Fruit fly (Drosophila melanogaster) whole organism, embryonic: ENCODE measurements around the gene CG13088.

Experiments
- CG10321 ChIP-seq: fragments of 200-800 bp; sonication (Bioruptor generic); IDR thresholded peaks from 2 replicates; pipeline ENCODE4 v1.3.6; 2022; ENCODE audit warnings: missing biosample characterization, missing genetic modification characterization
- CG10431 ChIP-seq: fragments of 200-800 bp; sonication (Bioruptor generic); optimal IDR thresholded peaks from 3 replicates; lab custom pipeline; 2018; ENCODE audit warnings: missing biosample characterization, mild to moderate bottlenecking, missing genetic modification characterization
- CG10979 ChIP-seq: fragments of 200-800 bp; sonication (Bioruptor generic); optimal IDR thresholded peaks from 2 replicates; lab custom pipeline; 2018; ENCODE audit warnings: missing biosample characterization, mild to moderate bottlenecking, missing genetic modification characterization, moderate library complexity
- CG11696 ChIP-seq: fragments of 200-800 bp; sonication (Bioruptor generic); IDR thresholded peaks from 2 replicates; pipeline ENCODE4 v1.3.6; 2022; ENCODE audit warnings: missing biosample characterization, missing genetic modification characterization
- CG13296 ChIP-seq: fragments of 200-800 bp; sonication (Bioruptor generic); optimal IDR thresholded peaks from 3 replicates; lab custom pipeline; 2018; ENCODE audit warnings: missing biosample characterization, mild to moderate bottlenecking, missing genetic modification characterization
- CG15011 ChIP-seq: fragments of 200-800 bp; sonication (Bioruptor generic); optimal IDR thresholded peaks from 3 replicates; lab custom pipeline; 2018; ENCODE audit warnings: missing biosample characterization, mild to moderate bottlenecking, missing genetic modification characterization
- CG16813 ChIP-seq: fragments of 200-800 bp; sonication (Bioruptor generic); IDR thresholded peaks from 3 replicates; pipeline ENCODE4 v1.3.6; 2022; ENCODE audit warnings: missing biosample characterization, missing genetic modification characterization; ENCODE audit not compliant: partially characterized antibody
- CG16815 ChIP-seq: fragments of 200-800 bp; sonication (Bioruptor generic); optimal IDR thresholded peaks from 3 replicates; lab custom pipeline; 2017; ENCODE audit warnings: missing biosample characterization, mild to moderate bottlenecking, missing genetic modification characterization
- CG18262 ChIP-seq: fragments of 200-800 bp; optimal IDR thresholded peaks from 3 replicates; lab custom pipeline; 2019; ENCODE audit warnings: missing biosample characterization, mild to moderate bottlenecking, missing genetic modification characterization, moderate library complexity
- CG18764 ChIP-seq: fragments of 200-800 bp; sonication (Bioruptor generic); optimal IDR thresholded peaks from 3 replicates; lab custom pipeline; 2016; ENCODE audit warnings: missing biosample characterization, missing genetic modification characterization
- CG2202 ChIP-seq: fragments of 200-800 bp; sonication (Bioruptor generic); optimal IDR thresholded peaks from 2 replicates; lab custom pipeline; 2018; ENCODE audit warnings: missing biosample characterization, mild to moderate bottlenecking, missing genetic modification characterization
- CG2875 ChIP-seq: fragments of 200-800 bp; sonication (Bioruptor generic); optimal IDR thresholded peaks from 2 replicates; lab custom pipeline; 2017; ENCODE audit warnings: missing biosample characterization, mild to moderate bottlenecking, missing genetic modification characterization, missing genetic modification reagents
- CG3407 ChIP-seq: fragments of 200-800 bp; sonication (Bioruptor generic); optimal IDR thresholded peaks from 2 replicates; lab custom pipeline; 2018; ENCODE audit warnings: missing biosample characterization, mild to moderate bottlenecking, missing genetic modification characterization
- CG34376 ChIP-seq: fragments of 200-800 bp; sonication (Bioruptor generic); optimal IDR thresholded peaks from 2 replicates; lab custom pipeline; 2018; ENCODE audit warnings: missing biosample characterization, mild to moderate bottlenecking, missing genetic modification characterization
- CG4360 ChIP-seq: fragments of 200-800 bp; sonication (Bioruptor generic); IDR thresholded peaks from 2 replicates; pipeline ENCODE4 v1.3.6; 2022; ENCODE audit warnings: missing biosample characterization, missing genetic modification characterization
- CG43689 ChIP-seq: fragments of 200-800 bp; sonication (Bioruptor generic); IDR thresholded peaks from 2 replicates; pipeline ENCODE4 v1.3.6; 2022; ENCODE audit warnings: missing biosample characterization, missing genetic modification characterization
- CG5180 ChIP-seq: fragments of 200-800 bp; sonication (Bioruptor generic); optimal IDR thresholded peaks from 3 replicates; lab custom pipeline; 2017; ENCODE audit warnings: missing biosample characterization, missing genetic modification characterization, mild to moderate bottlenecking, moderate library complexity, missing genetic modification reagents
- CG5953 ChIP-seq: fragments of 200-800 bp; sonication (Bioruptor generic); IDR thresholded peaks from 2 replicates; pipeline ENCODE4 v1.3.6; 2022; ENCODE audit warnings: missing biosample characterization, missing genetic modification characterization
- CG6791 ChIP-seq: fragments of 200-800 bp; sonication (Bioruptor generic); IDR thresholded peaks from 3 replicates; pipeline ENCODE4 v1.3.6; 2022; ENCODE audit warnings: missing biosample characterization, missing genetic modification characterization; ENCODE audit not compliant: partially characterized antibody
- CG7745 ChIP-seq: fragments of 200-800 bp; sonication (Bioruptor generic); optimal IDR thresholded peaks from 2 replicates; lab custom pipeline; 2018; ENCODE audit warnings: missing biosample characterization, mild to moderate bottlenecking, missing genetic modification characterization, moderate library complexity
- CG8478 ChIP-seq: fragments of >200 bp; optimal IDR thresholded peaks from 2 replicates; lab custom pipeline; 2018
- CG9817 ChIP-seq: fragments of 200-800 bp; sonication (Bioruptor generic); optimal IDR thresholded peaks from 2 replicates; lab custom pipeline; 2018; ENCODE audit warnings: missing biosample characterization, mild to moderate bottlenecking, missing genetic modification characterization, moderate library complexity
- CkIIα-i1 ChIP-seq: fragments of 200-800 bp; sonication (Bioruptor generic); IDR thresholded peaks from 2 replicates; pipeline ENCODE4 v1.3.6; 2022; ENCODE audit warnings: missing biosample characterization, missing genetic modification characterization
- CoRest ChIP-seq: fragments of 200-800 bp; sonication (Bioruptor generic); optimal IDR thresholded peaks from 3 replicates; lab custom pipeline; 2018; ENCODE audit warnings: missing biosample characterization, mild to moderate bottlenecking, missing genetic modification characterization, moderate library complexity
- Dek ChIP-seq: fragments of 200-800 bp; sonication (Bioruptor generic); optimal IDR thresholded peaks from 3 replicates; lab custom pipeline; 2019; ENCODE audit warnings: missing biosample characterization, mild to moderate bottlenecking, missing genetic modification characterization, moderate library complexity
- HmgZ ChIP-seq: fragments of 200-800 bp; sonication (Bioruptor generic); optimal IDR thresholded peaks from 2 replicates; lab custom pipeline; 2018; ENCODE audit warnings: missing biosample characterization, mild to moderate bottlenecking, missing genetic modification characterization
- Hmr ChIP-seq: fragments of 200-800 bp; sonication (Bioruptor generic); optimal IDR thresholded peaks from 3 replicates; lab custom pipeline; 2017; ENCODE audit warnings: mild to moderate bottlenecking, missing biosample characterization, missing genetic modification reagents, missing genetic modification characterization
- Hr78 ChIP-seq, 2 experiments: fragments of 200-800 bp in 1 of 2; fragments of >200 bp in 1 of 2; sonication (Bioruptor generic) in 1 of 2; optimal IDR thresholded peaks; 2 replicates each; lab custom pipeline; 2017 to 2019; ENCODE audit warnings: missing biosample characterization in 2 of 2, missing genetic modification characterization in 2 of 2, mild to moderate bottlenecking in 1 of 2, moderate library complexity in 1 of 2
- MTF-1 ChIP-seq: fragments of 200-800 bp; sonication (Bioruptor generic); optimal IDR thresholded peaks from 2 replicates; lab custom pipeline; 2018; ENCODE audit warnings: missing biosample characterization, mild to moderate bottlenecking, missing genetic modification characterization, borderline replicate concordance
- Ptx1 ChIP-seq: fragments of 200-800 bp; sonication (Bioruptor generic); IDR thresholded peaks from 2 replicates; pipeline ENCODE4 v1.3.6; 2022; ENCODE audit warnings: missing biosample characterization, missing genetic modification characterization
- Xrp1 ChIP-seq: fragments of 200-800 bp; sonication (Bioruptor generic); IDR thresholded peaks from 2 replicates; pipeline ENCODE4 v1.3.6; 2022; ENCODE audit warnings: missing biosample characterization, missing genetic modification characterization
- ash1 ChIP-seq: fragments of 200-800 bp; sonication (Bioruptor generic); optimal IDR thresholded peaks from 2 replicates; lab custom pipeline; 2018; ENCODE audit warnings: missing biosample characterization, mild to moderate bottlenecking, missing genetic modification characterization
- bowl ChIP-seq: fragments of 200-800 bp; sonication (Bioruptor generic); IDR thresholded peaks from 2 replicates; pipeline ENCODE4 v1.3.6; 2022; ENCODE audit warnings: missing biosample characterization, missing genetic modification characterization
- cad ChIP-seq: fragments of >200 bp; optimal IDR thresholded peaks from 2 replicates; lab custom pipeline; 2017; ENCODE audit warnings: missing biosample characterization, missing genetic modification characterization
- cato ChIP-seq: fragments of 200-800 bp; sonication (Bioruptor generic); optimal IDR thresholded peaks from 2 replicates; lab custom pipeline; 2016; ENCODE audit warnings: missing biosample characterization, missing genetic modification characterization, borderline replicate concordance
- ewg ChIP-seq: fragments of 200-800 bp; sonication (Bioruptor generic); optimal IDR thresholded peaks from 3 replicates; lab custom pipeline; 2017; ENCODE audit warnings: mild to moderate bottlenecking, missing biosample characterization, missing genetic modification reagents, missing genetic modification characterization
- fd102C ChIP-seq: fragments of 200-800 bp; sonication (Bioruptor generic); optimal IDR thresholded peaks from 2 replicates; lab custom pipeline; 2018; ENCODE audit warnings: missing biosample characterization, mild to moderate bottlenecking, missing genetic modification characterization, moderate library complexity
- fd3F ChIP-seq: fragments of 200-800 bp; sonication (Bioruptor generic); optimal IDR thresholded peaks from 2 replicates; lab custom pipeline; 2018; ENCODE audit warnings: missing biosample characterization, mild to moderate bottlenecking, missing genetic modification characterization, moderate library complexity
- gcm2 ChIP-seq: fragments of 200-800 bp; sonication (Bioruptor generic); optimal IDR thresholded peaks from 2 replicates; lab custom pipeline; 2016; ENCODE audit warnings: missing biosample characterization, missing genetic modification characterization
- gt ChIP-seq: fragments of 200-800 bp; sonication (Bioruptor generic); IDR thresholded peaks from 2 replicates; pipeline ENCODE4 v1.3.6; 2022; ENCODE audit warnings: missing biosample characterization, missing genetic modification characterization
- hth ChIP-seq: fragments of >200 bp; optimal IDR thresholded peaks from 2 replicates; lab custom pipeline; 2017; ENCODE audit warnings: inconsistent platforms
- lmd ChIP-seq: fragments of 200-800 bp; sonication (Bioruptor generic); IDR thresholded peaks from 2 replicates; pipeline ENCODE4 v1.3.6; 2022; ENCODE audit warnings: missing biosample characterization, missing genetic modification characterization
- onecut ChIP-seq: fragments of 200-800 bp; sonication (Bioruptor generic); IDR thresholded peaks from 2 replicates; pipeline ENCODE4 v1.3.6; 2022; ENCODE audit warnings: missing biosample characterization, missing genetic modification characterization
- pita ChIP-seq: fragments of 200-800 bp; sonication (Bioruptor generic); optimal IDR thresholded peaks from 2 replicates; lab custom pipeline; 2017; ENCODE audit warnings: missing biosample characterization, mild to moderate bottlenecking, missing genetic modification characterization
- ro ChIP-seq: fragments of 200-800 bp; sonication (Bioruptor generic); IDR thresholded peaks from 2 replicates; pipeline ENCODE4 v1.3.6; 2022; ENCODE audit warnings: missing biosample characterization, missing genetic modification characterization
- slp2 ChIP-seq: fragments of 200-800 bp; sonication (Bioruptor generic); optimal IDR thresholded peaks from 2 replicates; lab custom pipeline; 2016; ENCODE audit warnings: missing biosample characterization, missing genetic modification characterization
- ssp ChIP-seq: fragments of 200-800 bp; sonication (Bioruptor generic); IDR thresholded peaks from 2 replicates; pipeline ENCODE4 v1.3.6; 2022; ENCODE audit warnings: missing biosample characterization, missing genetic modification characterization
- tin ChIP-seq: fragments of 200-800 bp; sonication (Bioruptor generic); optimal IDR thresholded peaks from 3 replicates; lab custom pipeline; 2016; ENCODE audit warnings: missing biosample characterization, missing genetic modification characterization
- trh ChIP-seq: fragments of 200-800 bp; sonication (Bioruptor generic); optimal IDR thresholded peaks from 2 replicates; lab custom pipeline; 2016; ENCODE audit warnings: missing biosample characterization, missing genetic modification characterization
- unpg ChIP-seq: fragments of 200-800 bp; sonication (Bioruptor generic); optimal IDR thresholded peaks from 3 replicates; lab custom pipeline; 2018; ENCODE audit warnings: missing biosample characterization, mild to moderate bottlenecking, missing genetic modification characterization, moderate library complexity
- zfh1 ChIP-seq: fragments of 200-800 bp; sonication (Bioruptor generic); IDR thresholded peaks from 3 replicates; pipeline ENCODE4 v1.3.6; 2022; ENCODE audit warnings: missing biosample characterization, missing genetic modification characterization

CG13088 gene

DNA sequence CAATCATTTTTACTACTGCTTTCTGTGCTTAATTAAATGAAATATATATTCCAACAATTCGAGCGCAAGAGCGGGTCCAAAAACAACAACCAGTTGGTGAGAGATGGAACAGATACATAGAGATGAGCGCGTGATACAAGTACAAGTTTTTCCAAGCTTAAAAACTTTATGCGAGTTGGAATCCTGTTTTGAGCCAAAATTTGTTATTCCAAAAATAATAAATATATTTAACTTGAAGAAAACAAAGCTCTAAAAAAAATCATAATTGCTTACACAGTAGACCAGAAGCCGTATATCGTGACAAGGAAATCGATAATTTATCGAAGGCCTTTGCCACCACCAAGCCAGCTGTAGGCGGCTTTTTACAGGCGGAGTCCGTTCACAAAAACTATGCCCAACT lies 26.0 kb downstream of the CG13088 start, which contains the start of the genes CG13097 and PIG-U (continued):
- TF ChIP-seq Hr78 (GFP tag; optimal IDR thresholded peaks at IDR 0.05; lab: Kevin White, UChicago) (no peak), CG16815 (GFP tag; lab: Kevin White, UChicago) (peak; percentile 50), gt (GFP tag; lab: Robert Waterston, UW) (no peak), tin (GFP tag; lab: Kevin White, UChicago) (peak; percentile 88), CG5953 (GFP tag; lab: Robert Waterston, UW) (peak; percentile 45; the same call in 1 of the 2 replicates), pita (GFP tag; lab: Kevin White, UChicago) (no peak), Xrp1 (peak; percentile 81), slp2 (GFP tag; lab: Kevin White, UChicago) (peak; percentile 13), CG16813 (GFP tag; lab: Robert Waterston, UW) (peak; percentile 94), onecut (GFP tag; lab: Robert Waterston, UW) (peak; percentile 51), CG15011 (GFP tag; lab: Kevin White, UChicago) (no peak), CG13296 (GFP tag; lab: Kevin White, UChicago) (peak; percentile 80), ro (GFP tag; lab: Robert Waterston, UW) (no peak), fd102C (peak; percentile 36), CG18262 (tag; lab: Kevin White, UChicago) (peak; percentile 75), CG5180 (GFP tag; lab: Kevin White, UChicago) (no peak), cato (GFP tag; lab: Kevin White, UChicago) (peak; percentile 69), fd3F (peak; percentile 46), CG7745 (tag; lab: Kevin White, UChicago) (no peak), CG11696 (0 out of 2 replicates have a peak, but pooled peaks have one; percentile 24), HmgZ (tag; lab: Kevin White, UChicago) (peak; percentile 87), Hmr (GFP tag; lab: Kevin White, UChicago) (no peak), MTF-1 (GFP tag; lab: Kevin White, UChicago) (no peak), lmd (GFP tag; lab: Robert Waterston, UW) (peak; percentile 72), CG8478 (lab: Kevin White, UChicago) (no peak), CG10979 (tag; lab: Kevin White, UChicago) (peak; percentile 72), CG18764 (GFP tag; lab: Kevin White, UChicago) (peak; percentile 76), CG6791 (GFP tag; lab: Robert Waterston, UW) (peak; percentile 86), unpg (GFP tag; lab: Kevin White, UChicago) (no peak), CG4360 (GFP tag; lab: Robert Waterston, UW) (peak; percentile 53; the same call in 1 of the 2 replicates), cad (GFP tag; lab: Kevin White, UChicago) (no peak), ash1 (GFP tag; lab: Kevin White, UChicago) (no peak), CG2202 (peak; percentile 55), CG34376 (GFP tag; lab: Kevin White, UChicago) (peak; percentile 83), CG10431 (GFP tag; lab: Kevin White, UChicago) (peak; percentile 34), CG2875 (GFP tag; lab: Kevin White, UChicago) (no peak), ssp (peak; percentile 74), gcm2 (no peak), CG3407 (GFP tag; lab: Kevin White, UChicago) (peak; percentile 53), ewg (peak; percentile 34), bowl (GFP tag; lab: Robert Waterston, UW) (peak; percentile 55; the same call in 1 of the 2 replicates), CG9817 (tag; lab: Kevin White, UChicago) (peak; percentile 84), hth (no peak), Ptx1 (peak; percentile 88), zfh1 (GFP tag; lab: Robert Waterston, UW) (peak; percentile 84), Dek (peak; percentile 71), CkIIα-i1 (no peak), CG10321 (GFP tag; lab: Robert Waterston, UW) (peak; percentile 40; the same call in 1 of the 2 replicates), CG43689 (no peak), CoRest (tag; lab: Kevin White, UChicago) (peak; percentile 84), trh (GFP tag; lab: Kevin White, UChicago) (peak; percentile 62)
